Fruit fly (Drosophila melanogaster) Kc167 (cell line): ENCODE data around the gene CG9150.

Experiments
- Myc ChIP-seq: fragments of >200 bp; optimal IDR thresholded peaks from 2 replicates; lab custom pipeline; 2017; ENCODE audit warnings: missing external identifiers
- h ChIP-seq: fragments of >200 bp; optimal IDR thresholded peaks from 3 replicates; lab custom pipeline; 2018; ENCODE audit warnings: missing external identifiers
- ttk ChIP-seq: sonication (Bioruptor generic); optimal IDR thresholded peaks from 2 replicates; lab custom pipeline; 2017; ENCODE audit warnings: missing external identifiers

- no peak for TF ChIP-seq Myc (lab: Kevin White, UChicago)
- TF ChIP-seq h (lab: Kevin White, UChicago) = no peak
- no peak for TF ChIP-seq ttk (lab: Kevin White, UChicago)
Measured at dm6 chr2L:6019352-6020131, 48.9 kb downstream of the CG9150 start, which contains the start of gene H2.0.
